Worm (Caenorhabditis elegans) whole organism, late embryonic: Measurements from ENCODE around the gene F13H10.6.

Experiments used
- K09A11.1 ChIP-seq: sonication (generic microtip); optimal IDR thresholded peaks from 2 replicates; lab custom pipeline; 2017; ENCODE audit warnings: antibody characterized with exemption, mild to moderate bottlenecking, missing genetic modification characterization, missing compliant biosample characterization; ENCODE audit not compliant: insufficient read depth
- ama-1 ChIP-seq: fragments of 150-350 bp; optimal IDR thresholded peaks from 2 replicates; lab custom pipeline; 2014
- ceh-22 ChIP-seq: sonication (generic microtip); optimal IDR thresholded peaks from 2 replicates; lab custom pipeline; 2017; ENCODE audit warnings: missing biosample characterization, missing genetic modification characterization
- elt-2 ChIP-seq: sonication (generic microtip); optimal IDR thresholded peaks from 2 replicates; lab custom pipeline; 2016; ENCODE audit warnings: missing genetic modification reagents, missing genetic modification characterization, missing compliant biosample characterization
- ets-4 ChIP-seq: sonication (generic microtip); optimal IDR thresholded peaks from 2 replicates; lab custom pipeline; 2016; ENCODE audit warnings: missing genetic modification characterization, missing compliant biosample characterization
- hlh-8 ChIP-seq: sonication (generic microtip); optimal IDR thresholded peaks from 2 replicates; lab custom pipeline; 2016; ENCODE audit warnings: missing genotype, missing genetic modification characterization, missing compliant biosample characterization
- nhr-11 ChIP-seq: fragments of 150-350 bp; optimal IDR thresholded peaks from 2 replicates; lab custom pipeline; 2014; ENCODE audit warnings: missing biosample characterization, missing genetic modification characterization
- npax-4 ChIP-seq: sonication (generic microtip); optimal IDR thresholded peaks from 2 replicates; lab custom pipeline; 2016; ENCODE audit warnings: missing genetic modification characterization, missing compliant biosample characterization
- odd-2 ChIP-seq: sonication (generic microtip); optimal IDR thresholded peaks from 2 replicates; lab custom pipeline; 2017; ENCODE audit warnings: antibody characterized with exemption, mild to moderate bottlenecking, missing genetic modification characterization, missing compliant biosample characterization
- pha-2 ChIP-seq: sonication (generic microtip); optimal IDR thresholded peaks from 2 replicates; lab custom pipeline; 2017; ENCODE audit warnings: mild to moderate bottlenecking, missing genetic modification characterization, missing compliant biosample characterization
- pha-4 ChIP-seq: fragments of 150-350 bp; optimal IDR thresholded peaks from 2 replicates; lab custom pipeline; 2018; ENCODE audit warnings: missing biosample characterization, missing genetic modification reagents, missing genetic modification characterization
- rnt-1 ChIP-seq: sonication (generic microtip); optimal IDR thresholded peaks from 2 replicates; lab custom pipeline; 2016; ENCODE audit warnings: missing genetic modification characterization, missing compliant biosample characterization
- tbx-2 ChIP-seq: sonication (generic microtip); optimal IDR thresholded peaks from 2 replicates; lab custom pipeline; 2016; ENCODE audit warnings: missing genetic modification characterization, missing compliant biosample characterization
- unc-42 ChIP-seq: sonication (generic microtip); optimal IDR thresholded peaks from 2 replicates; lab custom pipeline; 2016; ENCODE audit warnings: missing genotype, missing genetic modification characterization, missing compliant biosample characterization

ce11 chrIV:11048871-11049270 lies 39.8 kb downstream of the F13H10.6 start, which contains the start of gene F36H1.11:
- TF ChIP-seq ama-1 (lab: Kevin White, UChicago) (no peak), odd-2 (tag; lab: Kevin White, UChicago) (no peak), K09A11.1 (tag; lab: Kevin White, UChicago) (no peak), pha-4 (tag; lab: Kevin White, UChicago) (no peak), rnt-1 (no peak), elt-2 (no peak), hlh-8 (no peak), nhr-11 (tag; lab: Kevin White, UChicago) (no peak), unc-42 (peak; percentile 44), tbx-2 (tag; lab: Kevin White, UChicago) (no peak), ets-4 (no peak), ceh-22 (tag; lab: Kevin White, UChicago) (no peak), npax-4 (tag; lab: Kevin White, UChicago) (no peak), pha-2 (tag; lab: Kevin White, UChicago) (no peak)
